Worm (Caenorhabditis elegans) whole organism, young adult: ENCODE data around the gene F41H10.1.

Experiments
- B0336.3 ChIP-seq: fragments of 200-800 bp; sonication (Bioruptor generic); IDR thresholded peaks from 2 replicates; pipeline ENCODE4 v1.3.6; 2022; ENCODE audit warnings: missing genetic modification characterization, missing compliant biosample characterization
- C17E4.6 ChIP-seq: fragments of 200-800 bp; sonication (Bioruptor generic); IDR thresholded peaks from 2 replicates; pipeline ENCODE4 v1.3.6; 2022; ENCODE audit warnings: missing genetic modification reagents, missing genetic modification characterization, missing compliant biosample characterization
- F10E7.11 ChIP-seq: sonication (generic microtip); optimal IDR thresholded peaks from 2 replicates; lab custom pipeline; 2017; ENCODE audit warnings: mild to moderate bottlenecking, missing genetic modification characterization, moderate library complexity, missing compliant biosample characterization
- F33H1.4 ChIP-seq: fragments of 200-800 bp; sonication (Bioruptor generic); IDR thresholded peaks from 2 replicates; pipeline ENCODE4 v1.3.6; 2022; ENCODE audit warnings: missing genetic modification reagents, missing genetic modification characterization, missing compliant biosample characterization
- F49E8.2 ChIP-seq: sonication (generic microtip); optimal IDR thresholded peaks from 3 replicates; lab custom pipeline; 2017; ENCODE audit warnings: missing genetic modification characterization, mild to moderate bottlenecking, missing compliant biosample characterization, antibody characterized with exemption, moderate library complexity; ENCODE audit not compliant: insufficient read depth
- F52B5.7 ChIP-seq: sonication (generic microtip); optimal IDR thresholded peaks from 2 replicates; lab custom pipeline; 2016; ENCODE audit warnings: mild to moderate bottlenecking, missing genetic modification characterization, missing compliant biosample characterization
- Y53G8AR.9 ChIP-seq: fragments of 200-800 bp; sonication (Bioruptor generic); conservative IDR thresholded peaks from 2 replicates; pipeline ENCODE4 v1.3.6; 2022; ENCODE audit warnings: missing genetic modification reagents, missing genetic modification characterization, missing compliant biosample characterization
- ZK185.1 ChIP-seq: sonication (generic microtip); optimal IDR thresholded peaks from 2 replicates; lab custom pipeline; 2016; ENCODE audit warnings: mild to moderate bottlenecking, missing genetic modification characterization, missing compliant biosample characterization; ENCODE audit not compliant: poor library complexity, severe bottlenecking
- akir-1 ChIP-seq: fragments of 200-800 bp; sonication (Bioruptor generic); optimal IDR thresholded peaks from 2 replicates; lab custom pipeline; 2018; ENCODE audit warnings: mild to moderate bottlenecking, missing genetic modification characterization, moderate library complexity, missing compliant biosample characterization
- bed-2 ChIP-seq: fragments of 200-800 bp; sonication (Bioruptor generic); IDR thresholded peaks from 2 replicates; pipeline ENCODE4 v1.3.6; 2022; ENCODE audit warnings: missing genetic modification reagents, missing genetic modification characterization, missing compliant biosample characterization
- cebp-2 ChIP-seq: fragments of 200-800 bp; sonication (Bioruptor generic); IDR thresholded peaks from 2 replicates; pipeline ENCODE4 v1.3.6; 2022; ENCODE audit warnings: missing genetic modification characterization, missing compliant biosample characterization
- ceh-100 ChIP-seq: fragments of 200-800 bp; sonication (Bioruptor generic); IDR thresholded peaks from 2 replicates; pipeline ENCODE4 v1.3.6; 2022; ENCODE audit warnings: missing genetic modification reagents, missing genetic modification characterization, missing compliant biosample characterization
- efl-1 ChIP-seq: fragments of 150-350 bp; optimal IDR thresholded peaks from 2 replicates; lab custom pipeline; 2014; ENCODE audit warnings: missing biosample characterization, missing genetic modification reagents, missing genetic modification characterization
- egl-44 ChIP-seq: fragments of 200-800 bp; sonication (Bioruptor generic); IDR thresholded peaks from 2 replicates; pipeline ENCODE4 v1.3.6; 2022; ENCODE audit warnings: missing genetic modification reagents, missing genetic modification characterization, missing compliant biosample characterization
- ekl-4 ChIP-seq: fragments of 200-800 bp; sonication (Bioruptor generic); IDR thresholded peaks from 2 replicates; pipeline ENCODE4 v1.3.6; 2022; ENCODE audit warnings: missing genetic modification reagents, missing genetic modification characterization, missing compliant biosample characterization
- gei-17 ChIP-seq: fragments of 200-800 bp; sonication (Bioruptor generic); optimal IDR thresholded peaks from 2 replicates; lab custom pipeline; 2018; ENCODE audit warnings: mild to moderate bottlenecking, missing genetic modification characterization, missing compliant biosample characterization
- hlh-26 ChIP-seq: fragments of 200-800 bp; sonication (Bioruptor generic); conservative IDR thresholded peaks from 2 replicates; pipeline ENCODE4 v1.3.6; 2022; ENCODE audit warnings: missing genetic modification reagents, missing genetic modification characterization, missing compliant biosample characterization
- hrde-1 ChIP-seq: sonication (generic microtip); optimal IDR thresholded peaks from 2 replicates; lab custom pipeline; 2016; ENCODE audit warnings: missing genetic modification characterization, mild to moderate bottlenecking, missing compliant biosample characterization, moderate library complexity, missing genotype, missing genetic modification reagents, borderline replicate concordance
- hsf-1 ChIP-seq: fragments of 200-800 bp; sonication (Bioruptor generic); IDR thresholded peaks from 2 replicates; pipeline ENCODE4 v1.3.6; 2022; ENCODE audit warnings: missing genetic modification reagents, missing genetic modification characterization, missing compliant biosample characterization
- lag-1 ChIP-seq: fragments of 200-800 bp; sonication (Bioruptor generic); IDR thresholded peaks from 2 replicates; pipeline ENCODE4 v1.3.6; 2022; ENCODE audit warnings: missing genetic modification reagents, missing genetic modification characterization, missing compliant biosample characterization
- let-526 ChIP-seq: fragments of 200-800 bp; sonication (Bioruptor generic); IDR thresholded peaks from 2 replicates; pipeline ENCODE4 v1.3.6; 2022; ENCODE audit warnings: missing genetic modification reagents, missing genetic modification characterization, missing compliant biosample characterization
- lin-40 ChIP-seq: sonication (generic microtip); optimal IDR thresholded peaks from 2 replicates; lab custom pipeline; 2016; ENCODE audit warnings: missing genetic modification characterization, mild to moderate bottlenecking, missing compliant biosample characterization, missing genotype, missing genetic modification reagents
- lir-1 ChIP-seq: fragments of 200-800 bp; sonication (Bioruptor generic); conservative IDR thresholded peaks from 2 replicates; pipeline ENCODE4 v1.3.6; 2022; ENCODE audit warnings: missing genetic modification reagents, missing genetic modification characterization, missing compliant biosample characterization
- lsy-27 ChIP-seq: sonication (generic microtip); optimal IDR thresholded peaks from 2 replicates; lab custom pipeline; 2017; ENCODE audit warnings: missing genetic modification characterization, mild to moderate bottlenecking, missing compliant biosample characterization, antibody characterized with exemption, missing genotype, borderline replicate concordance; ENCODE audit not compliant: insufficient read depth
- madf-3 ChIP-seq: fragments of 200-800 bp; sonication (Bioruptor generic); IDR thresholded peaks from 2 replicates; pipeline ENCODE4 v1.3.6; 2022; ENCODE audit warnings: missing genetic modification reagents, missing genetic modification characterization, missing compliant biosample characterization
- madf-6 ChIP-seq: fragments of 200-800 bp; sonication (Bioruptor generic); IDR thresholded peaks from 2 replicates; pipeline ENCODE4 v1.3.6; 2022; ENCODE audit warnings: missing genetic modification reagents, missing genetic modification characterization, missing compliant biosample characterization
- mel-28 ChIP-seq: sonication (generic microtip); optimal IDR thresholded peaks from 2 replicates; lab custom pipeline; 2016; ENCODE audit warnings: borderline replicate concordance, mild to moderate bottlenecking, missing genetic modification characterization, missing compliant biosample characterization
- nhr-27 ChIP-seq: fragments of 200-800 bp; sonication (Bioruptor generic); optimal IDR thresholded peaks from 2 replicates; lab custom pipeline; 2018; ENCODE audit warnings: mild to moderate bottlenecking, missing genetic modification characterization, moderate library complexity, missing compliant biosample characterization
- nhr-90 ChIP-seq: sonication (generic microtip); optimal IDR thresholded peaks from 2 replicates; lab custom pipeline; 2016; ENCODE audit warnings: missing genotype, mild to moderate bottlenecking, missing genetic modification characterization, missing compliant biosample characterization
- pbrm-1 ChIP-seq: fragments of 200-800 bp; sonication (Bioruptor generic); IDR thresholded peaks from 2 replicates; pipeline ENCODE4 v1.3.6; 2022; ENCODE audit warnings: missing genetic modification reagents, missing genetic modification characterization, missing compliant biosample characterization
- pha-4 ChIP-seq: fragments of 150-350 bp; sonication (generic microtip); optimal IDR thresholded peaks from 2 replicates; lab custom pipeline; 2014; ENCODE audit warnings: missing biosample characterization, missing genetic modification reagents, missing genetic modification characterization
- rcor-1 ChIP-seq: fragments of 200-800 bp; sonication (Bioruptor generic); IDR thresholded peaks from 2 replicates; pipeline ENCODE4 v1.3.6; 2022; ENCODE audit warnings: missing genetic modification reagents, missing genetic modification characterization, missing compliant biosample characterization
- sea-2 ChIP-seq: fragments of 200-800 bp; sonication (Bioruptor generic); IDR thresholded peaks from 2 replicates; pipeline ENCODE4 v1.3.6; 2022; ENCODE audit warnings: missing genetic modification characterization, missing compliant biosample characterization
- snpc-1.3 ChIP-seq: sonication (generic microtip); optimal IDR thresholded peaks from 2 replicates; lab custom pipeline; 2017; ENCODE audit warnings: missing genetic modification characterization, mild to moderate bottlenecking, missing compliant biosample characterization, antibody characterized with exemption, moderate library complexity, missing genotype, missing genetic modification reagents; ENCODE audit not compliant: insufficient read depth
- snpc-4 ChIP-seq, 5 experiments: fragments of 150-350 bp in 1 of 5; sonication (generic microtip) in 4 of 5; optimal IDR thresholded peaks; 2 replicates each; lab custom pipeline; 2014 to 2018; ENCODE audit warnings: missing genetic modification characterization in 5 of 5, missing biosample characterization in 3 of 5, antibody characterized with exemption in 2 of 5, mild to moderate bottlenecking in 2 of 5, missing compliant biosample characterization in 2 of 5, missing genotype in 2 of 5, moderate library complexity in 2 of 5, missing genetic modification reagents in 1 of 5
- tbp1 ChIP-seq: fragments of 200-800 bp; sonication (Bioruptor generic); optimal IDR thresholded peaks from 2 replicates; lab custom pipeline; 2018; ENCODE audit warnings: mild to moderate bottlenecking, missing genetic modification characterization, missing compliant biosample characterization
- ztf-18 ChIP-seq: sonication (generic microtip); optimal IDR thresholded peaks from 2 replicates; lab custom pipeline; 2016; ENCODE audit warnings: missing genotype, mild to moderate bottlenecking, missing genetic modification characterization, missing compliant biosample characterization
- ztf-22 ChIP-seq: fragments of 200-800 bp; sonication (Bioruptor generic); optimal IDR thresholded peaks from 2 replicates; lab custom pipeline; 2018; ENCODE audit warnings: mild to moderate bottlenecking, missing genetic modification characterization, moderate library complexity, missing compliant biosample characterization
- ztf-28 ChIP-seq: fragments of 200-800 bp; sonication (Bioruptor generic); IDR thresholded peaks from 2 replicates; pipeline ENCODE4 v1.3.6; 2022; ENCODE audit warnings: missing genetic modification reagents, missing genetic modification characterization, missing compliant biosample characterization
- ztf-3 ChIP-seq: fragments of 200-800 bp; sonication (Bioruptor generic); optimal IDR thresholded peaks from 2 replicates; lab custom pipeline; 2018; ENCODE audit warnings: mild to moderate bottlenecking, missing genetic modification characterization, missing compliant biosample characterization
- ztf-6 ChIP-seq: fragments of 200-800 bp; sonication (Bioruptor generic); IDR thresholded peaks from 2 replicates; pipeline ENCODE4 v1.3.6; 2022; ENCODE audit warnings: missing genetic modification reagents, missing genetic modification characterization, missing compliant biosample characterization

F41H10.1 gene

DNA sequence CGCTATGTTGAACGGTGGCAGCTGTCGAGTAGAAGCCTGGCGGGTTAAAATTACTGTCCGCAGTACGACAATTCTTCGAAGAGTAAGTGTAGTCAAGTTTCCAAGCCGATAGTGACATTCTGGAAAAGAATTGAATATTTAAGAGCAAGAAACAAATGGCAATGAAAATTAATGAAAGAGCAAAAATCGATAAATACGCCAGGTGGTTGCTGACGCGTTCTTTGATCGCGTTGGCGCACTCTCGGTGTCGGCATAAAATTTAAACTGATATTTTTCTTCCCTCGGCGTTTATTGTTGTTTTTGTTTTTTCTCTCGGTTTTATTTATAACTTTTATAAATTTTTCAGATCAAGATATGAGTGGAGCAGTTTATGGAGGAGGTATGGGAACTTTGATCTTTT is 12.0 kb downstream of the F41H10.1 start, which contains the start of the genes perm-3 and swsn-6 (continued):
- TF ChIP-seq rcor-1 (GFP tag; lab: Robert Waterston, UW) (0 out of 2 replicates have a peak, but pooled peaks have one; percentile 30), pbrm-1 (GFP tag; lab: Robert Waterston, UW) (peak; percentile 83), efl-1 (GFP tag; lab: Kevin White, UChicago) (peak; percentile 16), F10E7.11 (tag; lab: Kevin White, UChicago) (no peak), F33H1.4 (GFP tag; lab: Robert Waterston, UW) (peak; percentile 65), Y53G8AR.9 (GFP tag; lab: Robert Waterston, UW) (peak; percentile 80; the same call in 1 of the 2 replicates), hsf-1 (GFP tag; lab: Robert Waterston, UW) (no peak), snpc-4 (GFP tag; optimal IDR thresholded peaks at IDR 0.05; lab: Kevin White, UChicago) (peak; percentile 81), snpc-4 (tag; optimal IDR thresholded peaks at IDR 0.05; lab: Kevin White, UChicago) (peak; percentile 50 to 88 (median 77)), sea-2 (no peak), ekl-4 (peak; percentile 83), lsy-27 (tag; lab: Kevin White, UChicago) (no peak), pha-4 (peak; percentile 0), bed-2 (no peak), F52B5.7 (tag; lab: Kevin White, UChicago) (no peak), let-526 (no peak), madf-3 (GFP tag; lab: Robert Waterston, UW) (peak; percentile 64; the same call in 1 of the 2 replicates), mel-28 (tag; lab: Kevin White, UChicago) (no peak), lir-1 (GFP tag; lab: Robert Waterston, UW) (peak; percentile 34; the same call in 1 of the 2 replicates), hlh-26 (GFP tag; lab: Robert Waterston, UW) (no peak), cebp-2 (no peak), ztf-22 (GFP tag; lab: Kevin White, UChicago) (no peak), lag-1 (GFP tag; lab: Robert Waterston, UW) (no peak), ceh-100 (GFP tag; lab: Robert Waterston, UW) (0 out of 2 replicates have a peak, but pooled peaks have one; percentile 22), ztf-3 (no peak), B0336.3 (peak; percentile 61), snpc-1.3 (tag; lab: Kevin White, UChicago) (peak; percentile 18), tbp1 (GFP tag; lab: Kevin White, UChicago) (peak; percentile 50), hrde-1 (no peak), F49E8.2 (tag; lab: Kevin White, UChicago) (no peak), ztf-28 (no peak), madf-6 (GFP tag; lab: Robert Waterston, UW) (peak; percentile 70; the same call in 1 of the 2 replicates), egl-44 (GFP tag; lab: Robert Waterston, UW) (no peak), nhr-27 (tag; lab: Kevin White, UChicago) (no peak), akir-1 (GFP tag; lab: Kevin White, UChicago) (no peak), ztf-6 (GFP tag; lab: Robert Waterston, UW) (no peak), ztf-18 (tag; lab: Kevin White, UChicago) (peak; percentile 96), gei-17 (GFP tag; lab: Kevin White, UChicago) (peak; percentile 16), ZK185.1 (tag; lab: Kevin White, UChicago) (peak; percentile 44), nhr-90 (tag; lab: Kevin White, UChicago) (no peak), lin-40 (tag; lab: Kevin White, UChicago) (peak; percentile 81), C17E4.6 (GFP tag; lab: Robert Waterston, UW) (no peak)
